Worm (Caenorhabditis elegans): ENCODE data around the gene T13H10.2.

Gene T13H10.2

ce11 chrIV:9994895-9995394 lies 30.9 kb downstream of the T13H10.2 start, which contains the start of gene uba-1:
TSS of gene uba-1 (minus strand) at chrIV:9994945.
- TF ChIP-seq pha-4 (tag; optimal IDR thresholded peaks at IDR 0.05) (peak; percentile 26), nhr-28 (tag; optimal IDR thresholded peaks at IDR 0.05) (no peak), nhr-23 (tag; optimal IDR thresholded peaks at IDR 0.05) (peak; percentile 62), lin-15B (tag; optimal IDR thresholded peaks at IDR 0.05) (peak; percentile 29), tbx-2 (tag; optimal IDR thresholded peaks at IDR 0.05) (peak; percentile 6), ceh-28 (tag; optimal IDR thresholded peaks at IDR 0.05) (peak; percentile 37), lsy-12 (tag; optimal IDR thresholded peaks at IDR 0.05) (peak; percentile 46), elt-2 (tag; optimal IDR thresholded peaks at IDR 0.05) (peak; percentile 46), ceh-9 (tag; optimal IDR thresholded peaks at IDR 0.05) (no peak), ztf-4 (tag; optimal IDR thresholded peaks at IDR 0.05) (peak; percentile 49), ama-1 (optimal IDR thresholded peaks at IDR 0.05) (peak; percentile 81), nhr-43 (tag; optimal IDR thresholded peaks at IDR 0.05; ENCODE audit: poor library complexity, severe bottlenecking) (peak; percentile 68), nfya-1 (tag; optimal IDR thresholded peaks at IDR 0.05; ENCODE audit: insufficient read depth) (peak; percentile 7), zag-1 (tag; optimal IDR thresholded peaks at IDR 0.05) (no peak), ZK546.5 (tag; optimal IDR thresholded peaks at IDR 0.05) (no peak), nhr-25 (tag; optimal IDR thresholded peaks at IDR 0.05) (peak; percentile 37), lin-39 (tag; optimal IDR thresholded peaks at IDR 0.05) (peak; percentile 4)

- TF ChIP-seq elt-2 (tag; optimal IDR thresholded peaks at IDR 0.05) (peak; percentile 74), snpc-4 (tag; optimal IDR thresholded peaks at IDR 0.05) (peak; percentile 7), skn-1 (tag; optimal IDR thresholded peaks at IDR 0.05) (no peak), nhr-76 (tag; optimal IDR thresholded peaks at IDR 0.05) (no peak), ceh-28 (tag; optimal IDR thresholded peaks at IDR 0.05) (peak; percentile 40), egl-5 (tag; optimal IDR thresholded peaks at IDR 0.05) (no peak), ztf-4 (tag; optimal IDR thresholded peaks at IDR 0.05) (no peak), tbx-2 (tag; optimal IDR thresholded peaks at IDR 0.05) (no peak), nhr-11 (tag; optimal IDR thresholded peaks at IDR 0.05) (no peak), nfya-1 (tag; optimal IDR thresholded peaks at IDR 0.05; ENCODE audit: insufficient read depth) (peak; percentile 15), lin-39 (tag; optimal IDR thresholded peaks at IDR 0.05) (peak; percentile 25), ama-1 (optimal IDR thresholded peaks at IDR 0.05) (peak; percentile 19), nhr-237 (tag; optimal IDR thresholded peaks at IDR 0.05) (no peak), eor-1 (tag; optimal IDR thresholded peaks at IDR 0.05) (no peak), ceh-9 (tag; optimal IDR thresholded peaks at IDR 0.05) (no peak), hmg-11 (tag; optimal IDR thresholded peaks at IDR 0.05) (no peak), aly-2 (tag; optimal IDR thresholded peaks at IDR 0.05) (no peak), jun-1 (tag; optimal IDR thresholded peaks at IDR 0.05) (peak; percentile 21), pha-4 (tag; optimal IDR thresholded peaks at IDR 0.05) (peak; percentile 75), egl-27 (tag; optimal IDR thresholded peaks at IDR 0.05) (no peak), lsy-12 (tag; optimal IDR thresholded peaks at IDR 0.05) (no peak), fkh-2 (tag; optimal IDR thresholded peaks at IDR 0.05) (no peak), nhr-12 (tag; optimal IDR thresholded peaks at IDR 0.05) (no peak), sea-2 (GFP tag; optimal IDR thresholded peaks at IDR 0.05) (no peak), R02D3.7 (tag; optimal IDR thresholded peaks at IDR 0.05) (no peak), pqm-1 (tag; optimal IDR thresholded peaks at IDR 0.05) (peak; percentile 83), nhr-23 (tag; optimal IDR thresholded peaks at IDR 0.05) (no peak), nhr-67 (tag; optimal IDR thresholded peaks at IDR 0.05) (no peak)
Observed at ce11 chrIV:9998487-9999218, 34.6 kb downstream of the T13H10.2 start, which contains the start of gene pyp-1. TSS of gene pyp-1 (minus strand) at chrIV:9998925.

ce11 chrIV:10001748-10002147 lies 37.7 kb downstream of the T13H10.2 start, which contains the start of gene C47E12.3:
TSS of gene C47E12.3 (minus strand) at chrIV:10001848.
- no peak for TF ChIP-seq hmg-11 (tag; optimal IDR thresholded peaks at IDR 0.05)
- TF ChIP-seq nhr-28 (tag; optimal IDR thresholded peaks at IDR 0.05): no peak
- no peak for TF ChIP-seq elt-3 (tag; optimal IDR thresholded peaks at IDR 0.05)
- no peak for TF ChIP-seq ceh-82 (tag; optimal IDR thresholded peaks at IDR 0.05)
- no peak for TF ChIP-seq ceh-16 (tag; optimal IDR thresholded peaks at IDR 0.05)
